Fruit fly (Drosophila melanogaster): ENCODE measurements around the gene hop.

- TF ChIP-seq fd85E (GFP tag; optimal IDR thresholded peaks at IDR 0.05) (no peak), achi (GFP tag; optimal IDR thresholded peaks at IDR 0.05) (no peak), CG34406 (GFP tag; optimal IDR thresholded peaks at IDR 0.05) (no peak), esn (GFP tag; optimal IDR thresholded peaks at IDR 0.05) (no peak), CG6854 (GFP tag; optimal IDR thresholded peaks at IDR 0.05) (peak; percentile 32), dsx (GFP tag; optimal IDR thresholded peaks at IDR 0.05; ENCODE audit: poor library complexity, severe bottlenecking) (no peak), salr (GFP tag; optimal IDR thresholded peaks at IDR 0.05) (no peak), Eip75B (GFP tag; optimal IDR thresholded peaks at IDR 0.05) (no peak), CG6276 (GFP tag; optimal IDR thresholded peaks at IDR 0.05) (peak; percentile 36), Hr39 (GFP tag; optimal IDR thresholded peaks at IDR 0.05) (no peak), cyc (GFP tag; optimal IDR thresholded peaks at IDR 0.05) (no peak), lz (GFP tag; optimal IDR thresholded peaks at IDR 0.05) (no peak), Sox102F (GFP tag; optimal IDR thresholded peaks at IDR 0.05) (no peak), fd59A (GFP tag; optimal IDR thresholded peaks at IDR 0.05) (no peak)
Measured at dm6 chrX:11389494-11390447, 21.9 kb upstream of the hop start.

All from whole organism, prepupa.